Worm (Caenorhabditis elegans): Measurements from ENCODE around the gene srp-1.

DNA sequence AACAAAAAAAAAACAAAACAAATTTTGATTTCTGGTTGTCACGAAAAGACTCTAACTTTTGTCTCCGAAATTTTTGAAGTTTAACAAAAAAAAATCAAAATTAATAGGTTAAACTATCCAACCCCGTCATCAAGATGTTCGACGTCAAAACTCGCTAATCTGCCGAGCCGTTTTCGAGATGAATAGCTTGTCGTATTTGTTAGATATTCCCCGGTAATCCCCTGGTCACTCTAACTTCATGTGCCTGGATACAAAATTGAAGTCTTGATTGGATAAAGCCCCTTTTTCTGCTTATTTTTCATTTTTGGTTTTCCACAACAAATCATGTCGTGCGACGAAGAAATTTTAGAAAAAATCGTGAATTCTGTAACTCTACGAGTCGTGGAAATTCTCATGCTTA lies 29.3 kb downstream of the srp-1 start, which contains the start of gene srab-16:
- TF ChIP-seq ztf-29 (GFP tag; IDR thresholded peaks at IDR 0.05), result no peak
- no peak for TF ChIP-seq med-1 (GFP tag; optimal IDR thresholded peaks at IDR 0.05; ENCODE audit: insufficient read depth)
- no peak for TF ChIP-seq tab-1 (GFP tag; IDR thresholded peaks at IDR 0.05)
- TF ChIP-seq flt-1 (GFP tag; IDR thresholded peaks at IDR 0.05), result no peak
- no peak for TF ChIP-seq ztf-23 (GFP tag; IDR thresholded peaks at IDR 0.05)
- no peak for TF ChIP-seq cog-1 (tag; optimal IDR thresholded peaks at IDR 0.05)
